Worm (Caenorhabditis elegans): ENCODE data around the gene nas-14.

The nas-14 gene

ce11 chrIV:13188959-13189358, 18.6 kb downstream of the nas-14 start, which contains the start of gene F58D2.4:
F58D2.4 (minus strand) TSS chrIV:13189059.
- no peak for TF ChIP-seq sem-4 (tag; optimal IDR thresholded peaks at IDR 0.05)
- TF ChIP-seq crh-2 (tag; optimal IDR thresholded peaks at IDR 0.05), result no peak
- TF ChIP-seq mbf-1 (tag; optimal IDR thresholded peaks at IDR 0.05), result no peak
- no peak for TF ChIP-seq ztf-4 (tag; optimal IDR thresholded peaks at IDR 0.05)
- TF ChIP-seq ceh-82 (tag; optimal IDR thresholded peaks at IDR 0.05), result no peak
- no peak for TF ChIP-seq alr-1 (tag; optimal IDR thresholded peaks at IDR 0.05)
- TF ChIP-seq nhr-11 (tag; optimal IDR thresholded peaks at IDR 0.05), result no peak
- TF ChIP-seq C34F6.9 (tag; optimal IDR thresholded peaks at IDR 0.05), result no peak
- no peak for TF ChIP-seq elt-1 (tag; optimal IDR thresholded peaks at IDR 0.05)
- no peak for TF ChIP-seq egl-27 (tag; optimal IDR thresholded peaks at IDR 0.05)
- no peak for TF ChIP-seq ztf-11 (tag; optimal IDR thresholded peaks at IDR 0.05)
- no peak for TF ChIP-seq sma-3 (GFP tag; optimal IDR thresholded peaks at IDR 0.05)
- no peak for TF ChIP-seq Y55F3AM.14 (GFP tag; optimal IDR thresholded peaks at IDR 0.05)
- no peak for TF ChIP-seq peb-1 (tag; optimal IDR thresholded peaks at IDR 0.05)
- no peak for TF ChIP-seq F13H6.1 (tag; optimal IDR thresholded peaks at IDR 0.05)
- TF ChIP-seq unc-55 (GFP tag; optimal IDR thresholded peaks at IDR 0.05), result no peak
- no peak for TF ChIP-seq blmp-1 (tag; optimal IDR thresholded peaks at IDR 0.05; ENCODE audit: insufficient read depth)
- no peak for TF ChIP-seq ZK546.5 (tag; optimal IDR thresholded peaks at IDR 0.05)
- TF ChIP-seq ztf-1 (GFP tag; conservative IDR thresholded peaks at IDR 0.05), result no peak

ce11 chrIV:13189467-13189866, 19.1 kb downstream of the nas-14 start, which contains the start of gene F58D2.2:
F58D2.2 (plus strand) TSS chrIV:13189767.
- TF ChIP-seq ama-1 (optimal IDR thresholded peaks at IDR 0.05), result no peak
- no peak for TF ChIP-seq mab-5 (tag; optimal IDR thresholded peaks at IDR 0.05)
- no peak for TF ChIP-seq blmp-1 (tag; optimal IDR thresholded peaks at IDR 0.05; ENCODE audit: insufficient read depth)
- TF ChIP-seq lin-13 (GFP tag; optimal IDR thresholded peaks at IDR 0.05), result no peak
- no peak for TF ChIP-seq ztf-1 (GFP tag; conservative IDR thresholded peaks at IDR 0.05)
- TF ChIP-seq snpc-4 (tag; optimal IDR thresholded peaks at IDR 0.05), result no peak
- TF ChIP-seq nhr-21 (tag; optimal IDR thresholded peaks at IDR 0.05), result no peak
- no peak for TF ChIP-seq ceh-82 (tag; optimal IDR thresholded peaks at IDR 0.05)
- TF ChIP-seq elt-3 (tag; optimal IDR thresholded peaks at IDR 0.05), result no peak
- no peak for TF ChIP-seq dmd-4 (tag; optimal IDR thresholded peaks at IDR 0.05)

DNA sequence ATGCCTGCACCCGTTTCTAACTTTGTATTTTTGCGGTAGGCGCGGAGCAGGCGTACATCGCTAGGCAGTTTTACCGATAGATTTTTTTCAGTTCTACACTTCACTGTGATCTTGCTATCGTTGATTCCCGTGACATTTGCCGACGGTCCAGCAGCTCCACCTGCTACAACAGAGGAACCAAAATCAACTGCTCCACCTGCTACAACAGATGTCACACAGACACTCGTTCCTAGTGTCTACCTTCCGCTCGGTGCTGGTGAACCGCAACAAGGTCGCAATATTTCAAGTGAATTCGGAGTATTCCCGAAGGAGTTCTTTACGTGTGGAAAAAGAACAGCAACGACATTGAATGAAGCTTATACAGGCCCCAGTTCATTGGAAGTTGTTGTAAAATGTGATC, 19.7 kb downstream of the nas-14 start:
- TF ChIP-seq blmp-1 (tag; optimal IDR thresholded peaks at IDR 0.05; ENCODE audit: insufficient read depth), result no peak
- no peak for TF ChIP-seq lin-11 (tag; optimal IDR thresholded peaks at IDR 0.05)
- TF ChIP-seq ZK546.5 (tag; optimal IDR thresholded peaks at IDR 0.05), result no peak
- no peak for TF ChIP-seq nhr-12 (tag; optimal IDR thresholded peaks at IDR 0.05)
- no peak for TF ChIP-seq unc-55 (GFP tag; optimal IDR thresholded peaks at IDR 0.05)
- no peak for TF ChIP-seq C34F6.9 (tag; optimal IDR thresholded peaks at IDR 0.05)
- no peak for TF ChIP-seq nhr-237 (tag; optimal IDR thresholded peaks at IDR 0.05)
- no peak for TF ChIP-seq nhr-11 (tag; optimal IDR thresholded peaks at IDR 0.05)
- no peak for TF ChIP-seq ceh-16 (tag; optimal IDR thresholded peaks at IDR 0.05)
- no peak for TF ChIP-seq ama-1 (optimal IDR thresholded peaks at IDR 0.05)
- no peak for TF ChIP-seq fos-1 (tag; optimal IDR thresholded peaks at IDR 0.05)
- TF ChIP-seq lsy-2 (tag; optimal IDR thresholded peaks at IDR 0.05), result no peak
- no peak for TF ChIP-seq elt-3 (tag; optimal IDR thresholded peaks at IDR 0.05)
- TF ChIP-seq elt-1 (tag; optimal IDR thresholded peaks at IDR 0.05), result no peak
- no peak for TF ChIP-seq sem-4 (tag; optimal IDR thresholded peaks at IDR 0.05)

ce11 chrIV:13193239-13193638, 22.9 kb downstream of the nas-14 start, which contains the start of gene F58D2.5:
F58D2.5 (minus strand) TSS chrIV:13193339.
- TF ChIP-seq ZK546.5 (tag; optimal IDR thresholded peaks at IDR 0.05), result no peak
- no peak for TF ChIP-seq lin-11 (tag; optimal IDR thresholded peaks at IDR 0.05)
- no peak for TF ChIP-seq R02D3.7 (tag; optimal IDR thresholded peaks at IDR 0.05)
- TF ChIP-seq lin-13 (GFP tag; optimal IDR thresholded peaks at IDR 0.05), result no peak
- TF ChIP-seq peb-1 (tag; optimal IDR thresholded peaks at IDR 0.05), result no peak
- TF ChIP-seq lin-39 (tag; optimal IDR thresholded peaks at IDR 0.05), result no peak
- no peak for TF ChIP-seq Y55F3AM.14 (GFP tag; optimal IDR thresholded peaks at IDR 0.05)
- TF ChIP-seq ztf-1 (GFP tag; conservative IDR thresholded peaks at IDR 0.05), result no peak
- TF ChIP-seq blmp-1 (tag; optimal IDR thresholded peaks at IDR 0.05; ENCODE audit: insufficient read depth), result no peak
- TF ChIP-seq zag-1 (tag; optimal IDR thresholded peaks at IDR 0.05), result no peak
- no peak for TF ChIP-seq elt-1 (tag; optimal IDR thresholded peaks at IDR 0.05)
- no peak for TF ChIP-seq ztf-11 (tag; optimal IDR thresholded peaks at IDR 0.05)
- TF ChIP-seq sem-4 (tag; optimal IDR thresholded peaks at IDR 0.05), result no peak
- no peak for TF ChIP-seq nhr-12 (tag; optimal IDR thresholded peaks at IDR 0.05)
- TF ChIP-seq elt-3 (tag; optimal IDR thresholded peaks at IDR 0.05), result no peak
- TF ChIP-seq nhr-10 (tag; optimal IDR thresholded peaks at IDR 0.05), result no peak
